Worm (Caenorhabditis elegans) whole organism, L2 larva: ENCODE measurements around the gene nhr-10.

Experiments used
- C34F6.9 ChIP-seq: fragments of 150-350 bp; optimal IDR thresholded peaks from 2 replicates; lab custom pipeline; 2014; ENCODE audit warnings: missing biosample characterization, missing genetic modification characterization
- F13H6.1 ChIP-seq: sonication (generic microtip); optimal IDR thresholded peaks from 2 replicates; lab custom pipeline; 2016; ENCODE audit warnings: missing genetic modification characterization, missing compliant biosample characterization
- R02D3.7 ChIP-seq: fragments of 150-350 bp; optimal IDR thresholded peaks from 2 replicates; lab custom pipeline; 2014; ENCODE audit warnings: missing biosample characterization, missing genetic modification characterization
- Y55F3AM.14 ChIP-seq: fragments of 200-800 bp; sonication (Bioruptor generic); optimal IDR thresholded peaks from 2 replicates; lab custom pipeline; 2018; ENCODE audit warnings: mild to moderate bottlenecking, missing genetic modification characterization, missing compliant biosample characterization
- ZK546.5 ChIP-seq: sonication (generic microtip); optimal IDR thresholded peaks from 2 replicates; lab custom pipeline; 2017; ENCODE audit warnings: missing biosample characterization, missing genetic modification characterization
- alr-1 ChIP-seq: fragments of 150-350 bp; optimal IDR thresholded peaks from 2 replicates; lab custom pipeline; 2014; ENCODE audit warnings: missing biosample characterization, missing genetic modification characterization
- aly-2 ChIP-seq: fragments of 150-350 bp; optimal IDR thresholded peaks from 2 replicates; lab custom pipeline; 2014; ENCODE audit warnings: missing biosample characterization, missing genetic modification characterization
- ama-1 ChIP-seq: fragments of 150-350 bp; optimal IDR thresholded peaks from 2 replicates; lab custom pipeline; 2018; ENCODE audit warnings: inconsistent platforms
- blmp-1 ChIP-seq: sonication (generic microtip); optimal IDR thresholded peaks from 2 replicates; lab custom pipeline; 2017; ENCODE audit warnings: missing genetic modification characterization, mild to moderate bottlenecking, missing compliant biosample characterization, antibody characterized with exemption, moderate library complexity; ENCODE audit not compliant: insufficient read depth
- ceh-16 ChIP-seq: fragments of 150-350 bp; optimal IDR thresholded peaks from 2 replicates; lab custom pipeline; 2014; ENCODE audit warnings: missing biosample characterization, missing genetic modification characterization
- ceh-82 ChIP-seq: fragments of 150-350 bp; optimal IDR thresholded peaks from 2 replicates; lab custom pipeline; 2014; ENCODE audit warnings: missing biosample characterization, missing genetic modification characterization
- crh-2 ChIP-seq: sonication (generic microtip); optimal IDR thresholded peaks from 2 replicates; lab custom pipeline; 2017; ENCODE audit warnings: missing biosample characterization, missing genetic modification characterization
- dmd-4 ChIP-seq: sonication (generic microtip); optimal IDR thresholded peaks from 2 replicates; lab custom pipeline; 2017; ENCODE audit warnings: missing biosample characterization, missing genetic modification characterization
- egl-27 ChIP-seq: sonication (generic microtip); optimal IDR thresholded peaks from 3 replicates; lab custom pipeline; 2017; ENCODE audit warnings: missing biosample characterization, missing genetic modification reagents, missing genetic modification characterization
- elt-1 ChIP-seq: fragments of 150-350 bp; optimal IDR thresholded peaks from 2 replicates; lab custom pipeline; 2014; ENCODE audit warnings: missing biosample characterization, missing genetic modification characterization
- elt-3 ChIP-seq: sonication (generic microtip); optimal IDR thresholded peaks from 2 replicates; lab custom pipeline; 2017; ENCODE audit warnings: missing biosample characterization, missing genetic modification characterization
- fos-1 ChIP-seq: fragments of 150-350 bp; optimal IDR thresholded peaks from 2 replicates; lab custom pipeline; 2014; ENCODE audit warnings: missing biosample characterization, missing genetic modification characterization
- gmeb-1 ChIP-seq: fragments of 150-350 bp; optimal IDR thresholded peaks from 2 replicates; lab custom pipeline; 2014; ENCODE audit warnings: missing biosample characterization, missing genetic modification characterization
- lin-13 ChIP-seq: fragments of 150-350 bp; optimal IDR thresholded peaks from 2 replicates; lab custom pipeline; 2014; ENCODE audit warnings: missing biosample characterization, missing genetic modification reagents, missing genetic modification characterization
- lin-39 ChIP-seq: fragments of 150-350 bp; optimal IDR thresholded peaks from 2 replicates; lab custom pipeline; 2014; ENCODE audit warnings: missing biosample characterization, missing genetic modification reagents, missing genetic modification characterization
- lsy-2 ChIP-seq, 2 experiments: fragments of 150-350 bp in 1 of 2; sonication (generic microtip) in 1 of 2; optimal IDR thresholded peaks; 2 replicates each; lab custom pipeline; 2014 to 2017; ENCODE audit warnings: missing biosample characterization in 2 of 2, missing genetic modification characterization in 2 of 2
- mab-5 ChIP-seq: fragments of 150-350 bp; optimal IDR thresholded peaks from 2 replicates; lab custom pipeline; 2014; ENCODE audit warnings: missing biosample characterization, missing genetic modification characterization
- mbf-1 ChIP-seq: sonication (generic microtip); optimal IDR thresholded peaks from 2 replicates; lab custom pipeline; 2017; ENCODE audit warnings: missing biosample characterization, missing genetic modification characterization
- mdl-1 ChIP-seq, 2 experiments: fragments of 150-350 bp in 1 of 2; sonication (generic microtip) in 1 of 2; optimal IDR thresholded peaks; 2 replicates each; lab custom pipeline; 2017; ENCODE audit warnings: missing biosample characterization in 2 of 2, missing genetic modification characterization in 2 of 2
- nhr-10 ChIP-seq: sonication (generic microtip); optimal IDR thresholded peaks from 2 replicates; lab custom pipeline; 2017; ENCODE audit warnings: missing biosample characterization, missing genetic modification characterization
- nhr-11 ChIP-seq: fragments of 150-350 bp; optimal IDR thresholded peaks from 2 replicates; lab custom pipeline; 2014; ENCODE audit warnings: missing biosample characterization, missing genetic modification characterization
- nhr-129 ChIP-seq: fragments of 150-350 bp; optimal IDR thresholded peaks from 2 replicates; lab custom pipeline; 2014; ENCODE audit warnings: missing biosample characterization, missing genetic modification characterization
- nhr-21 ChIP-seq: fragments of 150-350 bp; optimal IDR thresholded peaks from 2 replicates; lab custom pipeline; 2014; ENCODE audit warnings: missing biosample characterization, missing genetic modification characterization
- nhr-23 ChIP-seq: fragments of 150-350 bp; optimal IDR thresholded peaks from 2 replicates; lab custom pipeline; 2014; ENCODE audit warnings: missing biosample characterization, missing genetic modification reagents, missing genetic modification characterization
- nhr-237 ChIP-seq: fragments of 150-350 bp; optimal IDR thresholded peaks from 2 replicates; lab custom pipeline; 2014; ENCODE audit warnings: missing biosample characterization, missing genetic modification characterization
- nhr-25 ChIP-seq: fragments of 150-350 bp; sonication (generic microtip); optimal IDR thresholded peaks from 3 replicates; lab custom pipeline; 2014; ENCODE audit warnings: missing biosample characterization, missing genetic modification characterization
- nhr-6 ChIP-seq: fragments of 150-350 bp; optimal IDR thresholded peaks from 2 replicates; lab custom pipeline; 2014; ENCODE audit warnings: missing biosample characterization, missing genetic modification characterization
- nhr-77 ChIP-seq: fragments of 150-350 bp; optimal IDR thresholded peaks from 2 replicates; lab custom pipeline; 2014; ENCODE audit warnings: missing biosample characterization, missing genetic modification characterization
- peb-1 ChIP-seq: fragments of 150-350 bp; optimal IDR thresholded peaks from 2 replicates; lab custom pipeline; 2014; ENCODE audit warnings: missing biosample characterization, missing genetic modification characterization
- sem-4 ChIP-seq: fragments of 150-350 bp; optimal IDR thresholded peaks from 2 replicates; lab custom pipeline; 2014; ENCODE audit warnings: missing biosample characterization, missing genetic modification reagents, missing genetic modification characterization
- skn-1 ChIP-seq: sonication (generic microtip); optimal IDR thresholded peaks from 2 replicates; lab custom pipeline; 2017; ENCODE audit warnings: missing biosample characterization, missing genetic modification characterization
- sma-3 ChIP-seq: sonication (generic microtip); optimal IDR thresholded peaks from 2 replicates; lab custom pipeline; 2016; ENCODE audit warnings: missing genetic modification reagents, missing genetic modification characterization, missing compliant biosample characterization
- sma-9 ChIP-seq, 2 experiments: fragments of 150-350 bp in 1 of 2; sonication (generic microtip) in 1 of 2; optimal IDR thresholded peaks; 2 replicates each; lab custom pipeline; 2014 to 2016; ENCODE audit warnings: missing genetic modification characterization in 2 of 2, mild to moderate bottlenecking in 1 of 2, missing biosample characterization in 1 of 2, missing compliant biosample characterization in 1 of 2, missing genetic modification reagents in 1 of 2, moderate library complexity in 1 of 2
- snpc-4 ChIP-seq: fragments of 150-350 bp; optimal IDR thresholded peaks from 2 replicates; lab custom pipeline; 2014; ENCODE audit warnings: missing biosample characterization, missing genetic modification characterization
- unc-39 ChIP-seq: fragments of 150-350 bp; optimal IDR thresholded peaks from 2 replicates; lab custom pipeline; 2014; ENCODE audit warnings: missing biosample characterization, missing genetic modification characterization
- unc-55 ChIP-seq: fragments of 150-350 bp; sonication (generic microtip); optimal IDR thresholded peaks from 3 replicates; lab custom pipeline; 2014; ENCODE audit warnings: missing biosample characterization, missing genetic modification reagents, missing genetic modification characterization
- unc-62 ChIP-seq: fragments of 150-350 bp; optimal IDR thresholded peaks from 2 replicates; lab custom pipeline; 2014; ENCODE audit warnings: missing biosample characterization, missing genetic modification reagents, missing genetic modification characterization
- zag-1 ChIP-seq: fragments of 150-350 bp; optimal IDR thresholded peaks from 2 replicates; lab custom pipeline; 2014; ENCODE audit warnings: missing biosample characterization, missing genetic modification characterization
- ztf-1 ChIP-seq: fragments of 200-800 bp; sonication (Bioruptor generic); conservative IDR thresholded peaks from 2 replicates; pipeline ENCODE4 v1.3.6; 2022; ENCODE audit warnings: missing genetic modification characterization, missing compliant biosample characterization
- ztf-11 ChIP-seq: sonication (generic microtip); optimal IDR thresholded peaks from 2 replicates; lab custom pipeline; 2017; ENCODE audit warnings: missing biosample characterization, missing genetic modification characterization
- ztf-4 ChIP-seq: fragments of 150-350 bp; optimal IDR thresholded peaks from 2 replicates; lab custom pipeline; 2014; ENCODE audit warnings: missing biosample characterization, missing genetic modification characterization

The nhr-10 gene

DNA sequence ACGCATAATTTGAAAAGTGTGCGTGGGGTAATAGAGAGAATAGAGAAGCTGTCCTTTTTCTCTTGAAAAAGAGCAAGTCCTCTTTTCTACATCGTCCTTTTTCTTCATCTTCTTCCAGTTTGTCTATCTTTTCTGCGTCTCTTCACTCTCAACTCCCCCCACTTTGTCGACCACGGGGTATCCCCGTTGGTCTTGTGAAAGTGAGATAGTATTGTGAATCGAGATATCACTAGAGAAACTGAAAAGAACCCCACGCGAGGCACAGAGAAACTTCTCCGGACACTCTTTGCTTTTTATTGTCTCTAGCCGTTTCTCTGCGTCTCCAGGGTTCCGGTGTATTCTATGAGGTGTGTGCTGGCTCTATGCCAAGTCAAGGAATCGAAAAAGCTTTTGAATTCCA, 40.4 kb upstream of the nhr-10 start (continued):
- TF ChIP-seq fos-1 (peak; percentile 78), unc-39 (tag; lab: Kevin White, UChicago) (no peak), ZK546.5 (peak; percentile 64), mbf-1 (tag; lab: Kevin White, UChicago) (no peak), elt-1 (tag; lab: Kevin White, UChicago) (no peak), dmd-4 (tag; lab: Kevin White, UChicago) (no peak), elt-3 (tag; lab: Kevin White, UChicago) (no peak), nhr-129 (tag; lab: Kevin White, UChicago) (peak; percentile 94), egl-27 (tag; lab: Kevin White, UChicago) (peak; percentile 100), lin-39 (peak; percentile 35), sem-4 (peak; percentile 92), blmp-1 (tag; lab: Kevin White, UChicago) (peak; percentile 49), unc-62 (peak; percentile 52), snpc-4 (tag; lab: Kevin White, UChicago) (peak; percentile 76), mdl-1 (tag; optimal IDR thresholded peaks at IDR 0.05; lab: Kevin White, UChicago) (peak; percentile 98 to 99), skn-1 (no peak), gmeb-1 (peak; percentile 77), ztf-1 (GFP tag; lab: Robert Waterston, UW) (no peak), lin-13 (GFP tag; lab: Kevin White, UChicago) (peak; percentile 90), nhr-6 (peak; percentile 96), sma-3 (peak; percentile 88), R02D3.7 (tag; lab: Kevin White, UChicago) (no peak), mab-5 (tag; lab: Kevin White, UChicago) (peak; percentile 84), nhr-77 (no peak)

DNA sequence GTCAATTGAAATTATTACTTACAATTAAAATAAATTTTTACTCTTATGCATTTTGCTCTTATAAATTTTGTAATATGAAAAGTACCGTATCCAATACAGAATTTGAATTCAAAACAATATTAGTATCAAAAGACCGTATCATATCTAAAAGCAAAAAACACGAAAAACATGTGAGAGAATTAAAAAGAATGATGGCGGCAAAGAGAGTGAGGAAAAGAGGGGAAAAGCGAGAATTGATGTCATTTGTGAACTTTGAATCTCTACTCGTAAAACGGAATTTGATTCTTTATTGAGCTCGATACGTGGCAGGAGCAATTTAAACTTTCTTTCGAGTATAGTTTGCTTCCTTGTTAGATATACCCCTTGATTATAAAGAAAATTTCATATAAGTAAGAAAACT, 39.3 kb upstream of the nhr-10 start:
- TF ChIP-seq sem-4: no peak
- TF ChIP-seq unc-55: peak; percentile 28
- no peak for TF ChIP-seq aly-2 (tag; lab: Kevin White, UChicago)
- TF ChIP-seq skn-1: peak; percentile 13
- peak; percentile 40 for TF ChIP-seq sma-9 (GFP tag; optimal IDR thresholded peaks at IDR 0.05; lab: Kevin White, UChicago)
- no peak for TF ChIP-seq sma-9 (tag; optimal IDR thresholded peaks at IDR 0.05; lab: Kevin White, UChicago)
- TF ChIP-seq mab-5 (tag; lab: Kevin White, UChicago): no peak
- peak; percentile 50 for TF ChIP-seq crh-2
- no peak for TF ChIP-seq lin-39
- TF ChIP-seq, all 48 proteins: peak for 4

DNA sequence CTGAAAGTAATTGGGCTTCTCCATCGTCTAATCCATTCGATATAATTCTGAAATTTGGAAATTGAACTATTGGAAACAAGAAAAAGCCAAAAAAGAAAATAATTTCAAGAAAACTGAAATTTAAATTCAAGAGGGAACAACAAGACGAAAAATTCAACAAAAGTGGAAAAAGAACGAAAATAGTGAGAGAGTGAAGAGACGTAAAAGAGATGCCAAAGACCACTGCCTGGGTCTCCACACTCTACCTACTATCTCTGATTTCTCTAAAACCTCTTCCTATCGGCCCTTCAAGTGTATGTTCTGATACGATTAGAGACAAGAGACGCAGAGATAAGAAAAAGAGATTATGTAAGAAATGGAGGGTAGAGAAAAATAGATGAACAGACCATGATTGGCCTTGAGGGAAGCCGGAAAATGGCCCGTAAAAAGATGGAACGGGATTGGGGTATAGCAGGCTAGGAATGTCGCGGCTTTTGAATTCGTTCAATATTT, 38.6 kb upstream of the nhr-10 start, which contains the start of gene ogt-1:
ogt-1 (minus strand) TSS at position 51 of the 492 bp plus-strand sequence.
- peak; percentile 98 for TF ChIP-seq sma-9 (GFP tag; optimal IDR thresholded peaks at IDR 0.05; lab: Kevin White, UChicago)
- no peak for TF ChIP-seq sma-9 (tag; optimal IDR thresholded peaks at IDR 0.05; lab: Kevin White, UChicago)
- no peak for TF ChIP-seq R02D3.7 (tag; lab: Kevin White, UChicago)
- peak; percentile 84 for TF ChIP-seq ama-1 (lab: Kevin White, UChicago)
- no peak for TF ChIP-seq nhr-11
- TF ChIP-seq C34F6.9 (tag; lab: Kevin White, UChicago): peak; percentile 94
- no peak for TF ChIP-seq lin-39
- peak; percentile 79 for TF ChIP-seq fos-1
- TF ChIP-seq nhr-23 (tag; lab: Kevin White, UChicago): no peak
- TF ChIP-seq unc-62: no peak
- TF ChIP-seq zag-1 (tag; lab: Kevin White, UChicago): peak; percentile 58
- TF ChIP-seq snpc-4 (tag; lab: Kevin White, UChicago): peak; percentile 80
- peak; percentile 95 for TF ChIP-seq crh-2
- TF ChIP-seq F13H6.1 (tag; lab: Kevin White, UChicago): peak; percentile 92
- peak; percentile 39 for TF ChIP-seq Y55F3AM.14 (GFP tag; lab: Kevin White, UChicago)
- TF ChIP-seq mdl-1 (tag; optimal IDR thresholded peaks at IDR 0.05; lab: Kevin White, UChicago): peak; percentile 71 to 85
- TF ChIP-seq alr-1: no peak
- TF ChIP-seq nhr-129 (tag; lab: Kevin White, UChicago): peak; percentile 90
- TF ChIP-seq sma-3: peak; percentile 86
- no peak for TF ChIP-seq nhr-237 (tag; lab: Kevin White, UChicago)
- TF ChIP-seq ztf-11 (tag; lab: Kevin White, UChicago): no peak
- TF ChIP-seq unc-55: peak; percentile 96
- TF ChIP-seq elt-3 (tag; lab: Kevin White, UChicago): no peak
- no peak for TF ChIP-seq elt-1 (tag; lab: Kevin White, UChicago)
- peak; percentile 98 for TF ChIP-seq egl-27 (tag; lab: Kevin White, UChicago)
- TF ChIP-seq ceh-16 (tag; lab: Kevin White, UChicago): peak; percentile 67
- no peak for TF ChIP-seq skn-1
- TF ChIP-seq nhr-25: peak; percentile 94
- TF ChIP-seq nhr-10 (tag; lab: Kevin White, UChicago): no peak
- TF ChIP-seq ZK546.5: peak; percentile 48
- no peak for TF ChIP-seq unc-39 (tag; lab: Kevin White, UChicago)
- TF ChIP-seq nhr-21: peak; percentile 72
- no peak for TF ChIP-seq peb-1 (tag; lab: Kevin White, UChicago)
- peak; percentile 66 for TF ChIP-seq blmp-1 (tag; lab: Kevin White, UChicago)
- TF ChIP-seq lin-13 (GFP tag; lab: Kevin White, UChicago): peak; percentile 82
- peak; percentile 81 for TF ChIP-seq gmeb-1
- TF ChIP-seq lsy-2 (tag; optimal IDR thresholded peaks at IDR 0.05; lab: Kevin White, UChicago): peak; percentile 56 to 93
- no peak for TF ChIP-seq ceh-82
- TF ChIP-seq nhr-6: peak; percentile 91
- no peak for TF ChIP-seq dmd-4 (tag; lab: Kevin White, UChicago)
- TF ChIP-seq ztf-4 (tag; lab: Kevin White, UChicago): peak; percentile 93
- TF ChIP-seq sem-4: peak; percentile 88
- TF ChIP-seq mab-5 (tag; lab: Kevin White, UChicago): peak; percentile 64
